Worm (Caenorhabditis elegans): ENCODE measurements around the gene B0035.22.
A peak's percentile ranks its signal among the peaks of the same experiment; 100 is the strongest.

DNA sequence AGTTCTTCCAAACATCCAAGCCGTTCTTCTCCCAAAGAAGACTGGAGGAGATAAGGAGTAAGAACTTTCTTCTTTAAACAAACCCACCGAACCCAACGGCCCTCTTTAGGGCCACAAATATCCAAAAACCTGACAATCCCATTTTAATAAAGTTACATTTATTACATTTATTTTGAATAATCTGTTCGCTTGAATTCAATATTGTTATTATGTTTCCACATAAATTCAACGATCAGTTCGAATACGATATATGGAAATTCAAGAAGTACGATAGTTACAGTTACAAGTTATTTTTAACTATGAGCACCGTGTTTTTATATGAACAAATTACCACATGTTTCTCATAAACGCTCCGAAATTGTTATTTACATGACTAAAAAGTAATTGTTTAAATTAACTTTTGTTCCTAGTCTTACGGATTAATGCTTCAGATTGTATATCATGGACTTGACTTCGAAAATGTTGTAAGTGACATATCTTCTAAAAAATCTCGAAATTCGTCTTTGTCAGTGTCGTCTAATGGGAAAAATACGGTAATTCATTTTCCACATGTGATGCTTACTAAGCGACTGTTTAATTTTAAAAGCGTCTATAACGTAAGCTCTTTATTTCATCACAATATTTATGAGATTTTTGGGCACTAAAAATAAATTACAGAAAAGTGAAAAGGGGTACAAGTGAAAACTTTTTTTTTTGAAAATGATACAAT, 25.9 kb downstream of the B0035.22 start:
- TF ChIP-seq die-1 (tag; optimal IDR thresholded peaks at IDR 0.05) (no peak), lin-35 (GFP tag; optimal IDR thresholded peaks at IDR 0.05) (no peak), bed-2 (GFP tag; IDR thresholded peaks at IDR 0.05) (no peak), zfh-2 (GFP tag; conservative IDR thresholded peaks at IDR 0.05) (no peak), sptf-2 (GFP tag; optimal IDR thresholded peaks at IDR 0.05) (no peak), Y53G8AR.9 (GFP tag; conservative IDR thresholded peaks at IDR 0.05) (peak; percentile 63), let-526 (GFP tag; IDR thresholded peaks at IDR 0.05) (no peak), ekl-4 (GFP tag; IDR thresholded peaks at IDR 0.05) (0 out of 2 replicates have a peak, but pooled peaks have one; percentile 53), F23B12.7 (tag; optimal IDR thresholded peaks at IDR 0.05; ENCODE audit: insufficient read depth) (no peak), ZK185.1 (tag; optimal IDR thresholded peaks at IDR 0.05; ENCODE audit: poor library complexity, severe bottlenecking) (no peak), cebp-2 (GFP tag; IDR thresholded peaks at IDR 0.05) (no peak), F57A8.1 (GFP tag; optimal IDR thresholded peaks at IDR 0.05) (no peak)
